Fruit fly (Drosophila melanogaster) whole organism, wandering third instar larva: ENCODE measurements around the gene CG31638.

Experiments
- Abd-B ChIP-seq: fragments of >200 bp; optimal IDR thresholded peaks from 2 replicates; lab custom pipeline; 2017; ENCODE audit warnings: missing biosample characterization, missing genetic modification characterization
- CG32264 ChIP-seq: fragments of 200-800 bp; sonication (Bioruptor generic); optimal IDR thresholded peaks from 2 replicates; lab custom pipeline; 2016; ENCODE audit warnings: missing biosample characterization, missing genetic modification characterization
- CG9705 ChIP-seq: fragments of 200-800 bp; sonication (Bioruptor generic); optimal IDR thresholded peaks from 2 replicates; lab custom pipeline; 2018; ENCODE audit warnings: missing biosample characterization, mild to moderate bottlenecking, missing genetic modification characterization
- CrebA ChIP-seq: fragments of 200-800 bp; sonication (Bioruptor generic); optimal IDR thresholded peaks from 2 replicates; lab custom pipeline; 2016; ENCODE audit warnings: missing biosample characterization, mild to moderate bottlenecking, missing genetic modification characterization, borderline replicate concordance
- Dfd ChIP-seq: fragments of >200 bp; optimal IDR thresholded peaks from 2 replicates; lab custom pipeline; 2017; ENCODE audit warnings: missing biosample characterization, missing genetic modification characterization
- Dif ChIP-seq: fragments of 200-275, 200-300 bp; sonication (Bioruptor generic); optimal IDR thresholded peaks from 2 replicates; lab custom pipeline; 2018; ENCODE audit warnings: missing biosample characterization, missing genetic modification characterization; ENCODE audit not compliant: partially characterized antibody
- GATAd ChIP-seq: sonication (Bioruptor generic); optimal IDR thresholded peaks from 2 replicates; lab custom pipeline; 2016; ENCODE audit warnings: missing biosample characterization, missing genetic modification characterization
- Hnf4 ChIP-seq: fragments of 200-800 bp; sonication (Bioruptor generic); optimal IDR thresholded peaks from 2 replicates; lab custom pipeline; 2016; ENCODE audit warnings: missing biosample characterization, mild to moderate bottlenecking, missing genetic modification characterization
- Hr83 ChIP-seq: fragments of 200-300 bp; sonication (Bioruptor generic); optimal IDR thresholded peaks from 2 replicates; lab custom pipeline; 2016; ENCODE audit warnings: missing biosample characterization, mild to moderate bottlenecking, missing genetic modification characterization, moderate library complexity; ENCODE audit not compliant: poor library complexity, severe bottlenecking
- Mio ChIP-seq: sonication (Bioruptor generic); optimal IDR thresholded peaks from 2 replicates; lab custom pipeline; 2016; ENCODE audit warnings: missing biosample characterization, missing genetic modification characterization
- Myc ChIP-seq: fragments of >200 bp; optimal IDR thresholded peaks from 2 replicates; lab custom pipeline; 2017
- N ChIP-seq: fragments of >200 bp; optimal IDR thresholded peaks from 2 replicates; lab custom pipeline; 2018; ENCODE audit warnings: missing biosample characterization, missing external identifiers, missing genetic modification characterization
- OdsH ChIP-seq: fragments of 200-800 bp; sonication (Bioruptor generic); optimal IDR thresholded peaks from 2 replicates; lab custom pipeline; 2016; ENCODE audit warnings: missing biosample characterization, mild to moderate bottlenecking, missing genetic modification characterization
- Rel ChIP-seq, 2 experiments: fragments of 200-800 bp; sonication (Bioruptor generic) in 1 of 2; optimal IDR thresholded peaks; 2 replicates in 1 of 2; 3 replicates in 1 of 2; lab custom pipeline; 2016 to 2019; ENCODE audit warnings: mild to moderate bottlenecking in 2 of 2, missing biosample characterization in 2 of 2, missing genetic modification characterization in 2 of 2, moderate library complexity in 1 of 2
- br ChIP-seq: fragments of 200-800 bp; sonication (Bioruptor generic); optimal IDR thresholded peaks from 2 replicates; lab custom pipeline; 2016; ENCODE audit warnings: missing biosample characterization, missing genetic modification characterization
- dl ChIP-seq, 2 experiments: fragments of 175-275, 200-275 bp in 1 of 2; fragments of 200-275 bp in 1 of 2; sonication (Bioruptor generic); optimal IDR thresholded peaks; lab custom pipeline; 2018; ENCODE audit warnings: mild to moderate bottlenecking in 2 of 2, missing biosample characterization in 2 of 2, missing genetic modification characterization in 2 of 2, moderate library complexity in 2 of 2; ENCODE audit not compliant: partially characterized antibody in 2 of 2, insufficient read depth in 1 of 2
- dmrt93B ChIP-seq: fragments of 200-800 bp; sonication (Bioruptor generic); optimal IDR thresholded peaks from 2 replicates; lab custom pipeline; 2018; ENCODE audit warnings: missing biosample characterization, mild to moderate bottlenecking, missing genetic modification characterization
- ey ChIP-seq: fragments of 200-800 bp; sonication (Bioruptor generic); optimal IDR thresholded peaks from 2 replicates; lab custom pipeline; 2016; ENCODE audit warnings: missing biosample characterization, missing genetic modification characterization
- foxo ChIP-seq, 2 experiments: fragments of 200-800 bp; sonication (Bioruptor generic); optimal IDR thresholded peaks; 2 replicates in 1 of 2; 3 replicates in 1 of 2; lab custom pipeline; 2016 to 2017; ENCODE audit warnings: missing biosample characterization in 2 of 2, missing genetic modification characterization in 2 of 2
- fru ChIP-seq: fragments of 200-800 bp; sonication (Bioruptor generic); optimal IDR thresholded peaks from 3 replicates; lab custom pipeline; 2016; ENCODE audit warnings: missing biosample characterization, mild to moderate bottlenecking, missing genetic modification characterization
- jim ChIP-seq: fragments of 175-275, 200-325 bp; sonication (Bioruptor generic); optimal IDR thresholded peaks from 2 replicates; lab custom pipeline; 2016; ENCODE audit warnings: missing biosample characterization, mild to moderate bottlenecking, missing genetic modification characterization
- lola ChIP-seq: fragments of >200 bp; optimal IDR thresholded peaks from 2 replicates; lab custom pipeline; 2017; ENCODE audit warnings: missing biosample characterization, missing genetic modification characterization
- psq ChIP-seq: fragments of 200-800 bp; sonication (Bioruptor generic); optimal IDR thresholded peaks from 3 replicates; lab custom pipeline; 2017; ENCODE audit warnings: missing biosample characterization, mild to moderate bottlenecking, missing genetic modification characterization, moderate library complexity
- rgr ChIP-seq: fragments of 200-800 bp; sonication (Bioruptor generic); optimal IDR thresholded peaks from 3 replicates; lab custom pipeline; 2016; ENCODE audit warnings: missing biosample characterization, mild to moderate bottlenecking, missing genetic modification characterization
- sage ChIP-seq: fragments of 200-800 bp; sonication (Bioruptor generic); optimal IDR thresholded peaks from 2 replicates; lab custom pipeline; 2016; ENCODE audit warnings: missing biosample characterization, mild to moderate bottlenecking, missing genetic modification characterization
- sv ChIP-seq: fragments of 200-800 bp; sonication (Bioruptor generic); optimal IDR thresholded peaks from 3 replicates; lab custom pipeline; 2016; ENCODE audit warnings: missing biosample characterization, missing genetic modification characterization
- tai ChIP-seq: sonication (Bioruptor generic); optimal IDR thresholded peaks from 2 replicates; lab custom pipeline; 2016; ENCODE audit warnings: missing biosample characterization, missing genetic modification characterization
- usp ChIP-seq: fragments of >200 bp; optimal IDR thresholded peaks from 2 replicates; lab custom pipeline; 2017; ENCODE audit warnings: missing biosample characterization, missing genetic modification characterization
- woc ChIP-seq: sonication (Bioruptor generic); optimal IDR thresholded peaks from 2 replicates; lab custom pipeline; 2016; ENCODE audit warnings: missing biosample characterization, mild to moderate bottlenecking, missing genetic modification characterization

The CG31638 gene

DNA sequence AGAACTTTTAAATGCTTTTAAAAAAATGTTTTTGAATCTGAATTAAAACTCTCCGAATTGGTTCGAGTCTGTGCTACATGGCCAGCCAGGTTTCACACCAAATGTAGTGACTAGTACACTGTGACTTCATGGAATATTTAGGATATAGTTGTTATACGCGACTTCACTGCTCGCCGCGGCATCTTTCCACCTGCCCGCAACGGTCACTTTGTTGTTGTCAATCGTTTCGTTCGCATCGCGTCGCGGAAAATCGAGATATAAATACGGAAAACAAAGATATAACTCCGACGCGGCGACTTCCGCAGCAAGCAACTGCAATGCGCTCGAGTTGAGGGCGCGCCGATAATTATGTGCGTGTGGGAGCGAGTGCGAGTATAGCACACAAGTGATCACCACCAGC is 7.6 kb downstream of the CG31638 start, which contains the start of gene CG31637:
Gene CG31637 (plus strand): TSS at position 200 of the 400 bp plus-strand sequence.
- TF ChIP-seq CrebA (GFP tag; lab: Kevin White, UChicago) (no peak), N (GFP tag; lab: Kevin White, UChicago) (no peak), Rel (GFP tag; optimal IDR thresholded peaks at IDR 0.05; lab: Kevin White, UChicago) (no peak), Rel (tag; optimal IDR thresholded peaks at IDR 0.05; lab: Kevin White, UChicago) (peak; percentile 58), Myc (lab: Kevin White, UChicago) (peak; percentile 14), dmrt93B (no peak), lola (no peak)
- TF ChIP-seq, all 38 proteins: peak for 2

DNA sequence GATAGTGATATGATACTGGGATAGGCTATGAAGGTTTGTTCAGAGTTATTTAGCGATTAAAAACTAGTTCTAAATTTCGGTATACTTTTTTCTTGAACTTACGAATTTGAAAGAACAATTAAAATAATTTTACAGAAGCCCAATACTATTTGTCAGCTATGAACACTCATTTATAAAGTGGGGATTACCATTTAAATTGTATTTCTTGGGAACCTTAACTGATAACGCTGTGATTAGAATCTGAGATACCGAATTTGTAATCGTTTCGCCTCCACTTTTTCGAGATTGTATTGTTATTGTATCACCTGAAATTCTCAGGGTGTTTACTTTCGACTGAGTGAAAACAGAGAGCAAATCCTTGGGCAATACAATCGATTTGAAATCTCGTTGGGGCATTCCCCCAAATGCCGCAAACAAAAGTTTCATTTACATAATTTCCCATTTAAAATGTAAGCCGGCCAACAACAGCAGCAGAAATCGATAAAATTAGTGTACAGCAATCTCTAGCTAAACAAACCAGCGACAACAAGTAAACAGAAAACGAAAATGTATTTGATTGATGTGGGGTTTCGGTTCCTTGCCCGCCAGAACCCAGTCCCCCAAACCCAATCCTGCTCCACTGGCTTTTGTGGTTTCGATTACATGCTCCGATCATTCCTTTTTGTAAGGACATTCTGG is 9.9 kb downstream of the CG31638 start:
- TF ChIP-seq dmrt93B, result no peak
- TF ChIP-seq Rel (GFP tag; optimal IDR thresholded peaks at IDR 0.05; lab: Kevin White, UChicago), result no peak
- peak; percentile 94 for TF ChIP-seq Rel (tag; optimal IDR thresholded peaks at IDR 0.05; lab: Kevin White, UChicago)
- TF ChIP-seq, all 38 proteins: peak for 1

- no peak for TF ChIP-seq ey
- TF ChIP-seq dl (GFP tag; optimal IDR thresholded peaks at IDR 0.05; lab: Kevin White, UChicago; ENCODE audit: insufficient read depth in 1 of 2, partially characterized antibody in 2 of 2), result no peak
- TF ChIP-seq tai (GFP tag; lab: Kevin White, UChicago), result no peak
- no peak for TF ChIP-seq dmrt93B
- TF ChIP-seq Hr83, result no peak
- TF ChIP-seq Myc (lab: Kevin White, UChicago), result no peak
- no peak for TF ChIP-seq GATAd (GFP tag; lab: Kevin White, UChicago)
- no peak for TF ChIP-seq usp (GFP tag; lab: Kevin White, UChicago)
- no peak for TF ChIP-seq Hnf4 (GFP tag; lab: Kevin White, UChicago)
- no peak for TF ChIP-seq N (GFP tag; lab: Kevin White, UChicago)
- no peak for TF ChIP-seq CG32264
- TF ChIP-seq Dfd, result no peak
- TF ChIP-seq foxo (GFP tag; optimal IDR thresholded peaks at IDR 0.05; lab: Kevin White, UChicago), result no peak
- no peak for TF ChIP-seq jim (GFP tag; lab: Kevin White, UChicago)
- TF ChIP-seq OdsH (GFP tag; lab: Kevin White, UChicago), result no peak
- TF ChIP-seq Dif (GFP tag; lab: Kevin White, UChicago), result no peak
- TF ChIP-seq, all 38 proteins: peak for 0
Observed at dm6 chr2L:6502887-6503723, 12.2 kb downstream of the CG31638 start.

dm6 chr2L:6503724-6504037 is 12.8 kb downstream of the CG31638 start:
- TF ChIP-seq GATAd (GFP tag; lab: Kevin White, UChicago), result no peak
- peak; percentile 54 for TF ChIP-seq Dfd
- TF ChIP-seq, all 38 proteins: peak for 1

dm6 chr2L:6508666-6509065 is 17.8 kb downstream of the CG31638 start:
- TF ChIP-seq CG9705 (GFP tag; lab: Kevin White, UChicago) (no peak), fru (GFP tag; lab: Kevin White, UChicago) (peak; percentile 9)

DNA sequence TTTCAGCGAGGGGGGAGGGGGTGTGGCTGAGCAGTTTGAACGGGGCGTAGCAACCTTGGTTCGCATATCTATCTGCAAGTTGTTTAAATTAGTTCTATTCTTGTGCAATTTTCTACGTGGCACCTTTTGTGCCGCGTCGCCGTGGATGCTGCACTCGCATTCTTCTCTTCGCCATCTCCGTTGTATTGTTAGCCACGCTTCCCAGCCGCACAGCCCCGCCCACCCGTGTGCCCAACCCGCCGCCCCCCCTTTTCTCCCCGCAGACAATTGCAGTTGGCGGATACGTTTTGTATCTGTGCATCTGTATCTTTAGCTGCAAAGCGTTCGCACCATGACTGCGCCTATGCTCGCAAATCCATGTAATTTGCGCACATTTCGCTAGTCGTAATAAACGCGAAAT is 23.1 kb downstream of the CG31638 start:
- TF ChIP-seq CG9705 (GFP tag; lab: Kevin White, UChicago) (no peak), rgr (GFP tag; lab: Kevin White, UChicago) (no peak), CG32264 (no peak), sv (GFP tag; lab: Kevin White, UChicago) (no peak), GATAd (GFP tag; lab: Kevin White, UChicago) (no peak), jim (GFP tag; lab: Kevin White, UChicago) (no peak), woc (no peak), ey (no peak), usp (GFP tag; lab: Kevin White, UChicago) (no peak), dl (GFP tag; optimal IDR thresholded peaks at IDR 0.05; lab: Kevin White, UChicago; ENCODE audit: insufficient read depth in 1 of 2, partially characterized antibody in 2 of 2) (no peak), psq (GFP tag; lab: Kevin White, UChicago) (no peak), foxo (GFP tag; optimal IDR thresholded peaks at IDR 0.05; lab: Kevin White, UChicago) (no peak), Rel (GFP tag; optimal IDR thresholded peaks at IDR 0.05; lab: Kevin White, UChicago) (no peak), Rel (tag; optimal IDR thresholded peaks at IDR 0.05; lab: Kevin White, UChicago) (no peak), Abd-B (GFP tag; lab: Kevin White, UChicago) (no peak), br (GFP tag; lab: Kevin White, UChicago) (no peak), sage (no peak), Mio (no peak), OdsH (GFP tag; lab: Kevin White, UChicago) (no peak), Hr83 (no peak)
